Fruit fly (Drosophila melanogaster): Measurements from ENCODE around the gene Or98b.

Or98b gene

DNA sequence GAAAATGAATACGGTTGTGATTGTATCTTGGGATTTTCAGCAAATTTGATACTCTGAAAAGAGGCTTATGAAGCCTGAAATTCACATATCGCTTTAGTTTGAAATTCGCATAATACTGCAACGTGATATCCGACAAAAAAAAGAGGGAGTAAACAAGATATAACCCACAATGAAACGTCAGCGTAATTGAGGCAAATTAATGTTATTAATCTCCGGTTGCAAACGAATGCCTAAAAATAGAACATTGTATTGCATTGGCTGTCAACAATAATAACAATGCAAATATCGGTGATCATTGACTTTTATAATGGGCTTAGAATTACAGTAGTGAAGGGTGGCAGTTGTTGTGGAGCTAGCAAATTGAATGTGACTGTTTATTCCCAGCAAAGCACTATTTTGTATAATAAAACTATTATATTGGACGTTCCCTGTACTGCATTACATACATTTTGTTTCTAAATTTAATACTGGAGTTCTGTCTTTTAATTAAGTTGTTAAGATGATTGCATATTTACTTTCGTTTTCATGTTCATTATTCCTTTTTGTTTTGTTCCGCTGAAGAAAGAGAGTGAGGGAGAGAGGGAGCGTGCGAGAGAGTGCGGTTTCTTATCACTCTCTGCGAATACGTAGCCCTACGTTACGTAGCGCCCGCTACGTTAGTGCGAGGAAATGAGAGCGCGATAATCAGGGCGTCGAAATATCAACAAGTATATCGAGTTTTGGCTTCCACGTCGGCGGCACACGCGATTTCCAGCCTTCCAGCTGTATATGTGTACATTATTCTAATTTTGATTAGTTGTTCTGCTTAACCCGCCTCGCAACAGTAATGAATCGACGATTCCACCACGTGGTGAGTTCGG is 21.5 kb upstream of the Or98b start (continued):
- TF ChIP-seq wek (GFP tag; optimal IDR thresholded peaks at IDR 0.05) = no peak
- TF ChIP-seq B-H2 (GFP tag; optimal IDR thresholded peaks at IDR 0.05) = no peak
- no peak for TF ChIP-seq sima (GFP tag; optimal IDR thresholded peaks at IDR 0.05)
- TF ChIP-seq CG10321 (GFP tag; IDR thresholded peaks at IDR 0.05) = no peak
- TF ChIP-seq Bteb2 (GFP tag; optimal IDR thresholded peaks at IDR 0.05) = no peak
- TF ChIP-seq trh (GFP tag; optimal IDR thresholded peaks at IDR 0.05) = no peak
- no peak for TF ChIP-seq CG2712 (tag; optimal IDR thresholded peaks at IDR 0.05)
- no peak for TF ChIP-seq ERR (GFP tag; optimal IDR thresholded peaks at IDR 0.05)
- no peak for TF ChIP-seq Six4 (GFP tag; optimal IDR thresholded peaks at IDR 0.05)
- no peak for TF ChIP-seq chif (GFP tag; optimal IDR thresholded peaks at IDR 0.05)
- no peak for TF ChIP-seq Usf (GFP tag; optimal IDR thresholded peaks at IDR 0.05)
- no peak for TF ChIP-seq Doc2 (GFP tag; IDR thresholded peaks at IDR 0.05)
- TF ChIP-seq az2 (GFP tag; optimal IDR thresholded peaks at IDR 0.05) = no peak
- TF ChIP-seq lilli (GFP tag; optimal IDR thresholded peaks at IDR 0.05) = no peak
- no peak for TF ChIP-seq Sry-β (GFP tag; optimal IDR thresholded peaks at IDR 0.05)
- no peak for TF ChIP-seq nerfin-2 (GFP tag; IDR thresholded peaks at IDR 0.05; ENCODE audit: partially characterized antibody)
- TF ChIP-seq nom (GFP tag; optimal IDR thresholded peaks at IDR 0.05) = no peak
- TF ChIP-seq CG15011 (GFP tag; optimal IDR thresholded peaks at IDR 0.05) = no peak
- TF ChIP-seq br (optimal IDR thresholded peaks at IDR 0.05) = no peak
- no peak for TF ChIP-seq Dad (GFP tag; optimal IDR thresholded peaks at IDR 0.05)
- TF ChIP-seq CG43689 (GFP tag; IDR thresholded peaks at IDR 0.05) = no peak
- TF ChIP-seq sna (GFP tag; IDR thresholded peaks at IDR 0.05; ENCODE audit: partially characterized antibody) = peak; percentile 60; the same call in 1 of the 2 replicates
- TF ChIP-seq H2.0 (GFP tag; IDR thresholded peaks at IDR 0.05) = no peak
- TF ChIP-seq abd-A (tag; optimal IDR thresholded peaks at IDR 0.05) = peak; percentile 74
- no peak for TF ChIP-seq CG7745 (tag; optimal IDR thresholded peaks at IDR 0.05)
- TF ChIP-seq CoRest (tag; optimal IDR thresholded peaks at IDR 0.05) = no peak
- TF ChIP-seq CG1832 (GFP tag; optimal IDR thresholded peaks at IDR 0.05) = peak; percentile 62
- TF ChIP-seq Dfd (GFP tag; optimal IDR thresholded peaks at IDR 0.05) = no peak
- TF ChIP-seq twi (tag; optimal IDR thresholded peaks at IDR 0.05) = no peak
- TF ChIP-seq CG4854 (GFP tag; optimal IDR thresholded peaks at IDR 0.05) = no peak
- no peak for TF ChIP-seq CG11085 (GFP tag; IDR thresholded peaks at IDR 0.05)
- TF ChIP-seq CG9876 (GFP tag; optimal IDR thresholded peaks at IDR 0.05) = no peak
- TF ChIP-seq oc (tag; optimal IDR thresholded peaks at IDR 0.05) = no peak
- peak; percentile 16; the same call in 1 of the 3 replicates for TF ChIP-seq ci (GFP tag; IDR thresholded peaks at IDR 0.05)
- no peak for TF ChIP-seq pita (GFP tag; optimal IDR thresholded peaks at IDR 0.05)
- TF ChIP-seq CG14860 (GFP tag; IDR thresholded peaks at IDR 0.05; ENCODE audit: partially characterized antibody) = no peak
- TF ChIP-seq C15 (GFP tag; IDR thresholded peaks at IDR 0.05) = no peak
- TF ChIP-seq p53 (GFP tag; optimal IDR thresholded peaks at IDR 0.05) = no peak
- TF ChIP-seq CG6683 (GFP tag; optimal IDR thresholded peaks at IDR 0.05) = no peak
- TF ChIP-seq CG7839 (tag; optimal IDR thresholded peaks at IDR 0.05) = no peak
- no peak for TF ChIP-seq gt (GFP tag; IDR thresholded peaks at IDR 0.05)
- TF ChIP-seq CG17385 (GFP tag; optimal IDR thresholded peaks at IDR 0.05) = no peak
- peak; percentile 25 for TF ChIP-seq Hmr (GFP tag; optimal IDR thresholded peaks at IDR 0.05)
- no peak for TF ChIP-seq CG9609 (GFP tag; optimal IDR thresholded peaks at IDR 0.05)
- no peak for TF ChIP-seq Bgb (GFP tag; IDR thresholded peaks at IDR 0.05; ENCODE audit: partially characterized antibody)
- TF ChIP-seq shn (GFP tag; optimal IDR thresholded peaks at IDR 0.05) = no peak
- TF ChIP-seq z (GFP tag; IDR thresholded peaks at IDR 0.05) = no peak
- TF ChIP-seq cg (GFP tag; optimal IDR thresholded peaks at IDR 0.05) = peak; percentile 39
- TF ChIP-seq hkb (optimal IDR thresholded peaks at IDR 0.05) = no peak
- 0 out of 2 replicates have a peak, but pooled peaks have one; percentile 17 for TF ChIP-seq hkb (GFP tag; IDR thresholded peaks at IDR 0.05)
